Fruit fly (Drosophila melanogaster) whole organism, prepupa: Measurements from ENCODE around the gene mRpL16.

ENCODE experiments used
- Blimp-1 ChIP-seq: fragments of 200-800 bp; sonication (Bioruptor generic); optimal IDR thresholded peaks from 3 replicates; lab custom pipeline; 2017; ENCODE audit warnings: missing biosample characterization, missing genetic modification characterization, mild to moderate bottlenecking, moderate library complexity, missing genetic modification reagents
- CG10669 ChIP-seq: fragments of 200-800 bp; sonication (Bioruptor generic); optimal IDR thresholded peaks from 3 replicates; lab custom pipeline; 2018; ENCODE audit warnings: missing biosample characterization, mild to moderate bottlenecking, missing genetic modification characterization, moderate library complexity
- CG11294 ChIP-seq: fragments of 200-800 bp; sonication (Bioruptor generic); IDR thresholded peaks from 2 replicates; pipeline ENCODE4 v1.3.6; 2022; ENCODE audit warnings: missing biosample characterization, missing genetic modification characterization
- CG11762 ChIP-seq: fragments of 200-800 bp; sonication (Bioruptor generic); optimal IDR thresholded peaks from 3 replicates; lab custom pipeline; 2016; ENCODE audit warnings: missing biosample characterization, missing genetic modification characterization; ENCODE audit not compliant: insufficient read depth
- CG15336 ChIP-seq: fragments of 200-800 bp; sonication (Bioruptor generic); IDR thresholded peaks from 2 replicates; pipeline ENCODE4 v1.3.6; 2022; ENCODE audit warnings: missing biosample characterization, missing genetic modification characterization
- CG1621 ChIP-seq: fragments of 200-800 bp; sonication (Bioruptor generic); optimal IDR thresholded peaks from 3 replicates; lab custom pipeline; 2018; ENCODE audit warnings: missing biosample characterization, mild to moderate bottlenecking, missing genetic modification characterization
- CG16779 ChIP-seq: fragments of 200-800 bp; sonication (Bioruptor generic); optimal IDR thresholded peaks from 3 replicates; lab custom pipeline; 2017; ENCODE audit warnings: missing biosample characterization, mild to moderate bottlenecking, missing genetic modification characterization
- CG3032 ChIP-seq: fragments of 200-800 bp; optimal IDR thresholded peaks from 2 replicates; lab custom pipeline; 2019; ENCODE audit warnings: missing biosample characterization, mild to moderate bottlenecking, missing genetic modification characterization, moderate library complexity
- CG3919 ChIP-seq: fragments of 200-800 bp; sonication (Bioruptor generic); optimal IDR thresholded peaks from 3 replicates; lab custom pipeline; 2016; ENCODE audit warnings: missing biosample characterization, missing genetic modification characterization
- CG4318 ChIP-seq: fragments of 200-800 bp; sonication (Bioruptor generic); optimal IDR thresholded peaks from 3 replicates; lab custom pipeline; 2017; ENCODE audit warnings: missing biosample characterization, mild to moderate bottlenecking, missing genetic modification characterization
- CG6163 ChIP-seq: fragments of 200-800 bp; sonication (Bioruptor generic); IDR thresholded peaks from 3 replicates; pipeline ENCODE4 v1.3.6; 2022; ENCODE audit warnings: missing biosample characterization, missing genetic modification characterization
- CG6276 ChIP-seq: fragments of 200-800 bp; sonication (Bioruptor generic); optimal IDR thresholded peaks from 2 replicates; lab custom pipeline; 2017; ENCODE audit warnings: missing biosample characterization, mild to moderate bottlenecking, missing genetic modification characterization
- CG6808 ChIP-seq: fragments of 200-800 bp; sonication (Bioruptor generic); optimal IDR thresholded peaks from 3 replicates; lab custom pipeline; 2017; ENCODE audit warnings: missing biosample characterization, missing genetic modification characterization, mild to moderate bottlenecking, moderate library complexity, missing genetic modification reagents
- CG6854 ChIP-seq: fragments of 200-800 bp; sonication (Bioruptor generic); optimal IDR thresholded peaks from 2 replicates; lab custom pipeline; 2017; ENCODE audit warnings: missing biosample characterization, mild to moderate bottlenecking, missing genetic modification characterization
- CG7368 ChIP-seq: fragments of 200-800 bp; sonication (Bioruptor generic); optimal IDR thresholded peaks from 3 replicates; lab custom pipeline; 2016; ENCODE audit warnings: missing biosample characterization, missing genetic modification characterization
- CG8119 ChIP-seq: fragments of 200-800 bp; sonication (Bioruptor generic); IDR thresholded peaks from 3 replicates; pipeline ENCODE4 v1.3.6; 2022; ENCODE audit warnings: missing biosample characterization, missing genetic modification characterization
- CG8319 ChIP-seq: fragments of 200-800 bp; sonication (Bioruptor generic); optimal IDR thresholded peaks from 3 replicates; lab custom pipeline; 2016; ENCODE audit warnings: missing biosample characterization, missing genetic modification characterization
- CG8632 ChIP-seq: fragments of 200-800 bp; sonication (Bioruptor generic); optimal IDR thresholded peaks from 3 replicates; lab custom pipeline; 2016; ENCODE audit warnings: missing biosample characterization, missing genetic modification characterization
- CG9139 ChIP-seq: fragments of 200-800 bp; sonication (Bioruptor generic); optimal IDR thresholded peaks from 3 replicates; lab custom pipeline; 2017; ENCODE audit warnings: missing biosample characterization, mild to moderate bottlenecking, missing genetic modification characterization
- Eip75B ChIP-seq: fragments of 200-800 bp; sonication (Bioruptor generic); optimal IDR thresholded peaks from 3 replicates; lab custom pipeline; 2016; ENCODE audit warnings: missing biosample characterization, missing genetic modification characterization
- Eip78C ChIP-seq: fragments of 200-800 bp; sonication (Bioruptor generic); peaks from one replicate; lab custom pipeline; 2016; ENCODE audit warnings: missing biosample characterization, missing genetic modification characterization
- Eip93F ChIP-seq: fragments of 200-800 bp; sonication (Bioruptor generic); optimal IDR thresholded peaks from 2 replicates; lab custom pipeline; 2016; ENCODE audit warnings: missing biosample characterization, mild to moderate bottlenecking, missing genetic modification characterization
- Ets96B ChIP-seq: fragments of 200-800 bp; optimal IDR thresholded peaks from 2 replicates; lab custom pipeline; 2019; ENCODE audit warnings: missing biosample characterization, mild to moderate bottlenecking, missing genetic modification characterization, moderate library complexity
- Gug ChIP-seq: fragments of 200-800 bp; sonication (Bioruptor generic); IDR thresholded peaks from 2 replicates; pipeline ENCODE4 v1.3.6; 2022; ENCODE audit warnings: missing biosample characterization, missing genetic modification characterization
- Hr4 ChIP-seq: fragments of 200-800 bp; sonication (Bioruptor generic); optimal IDR thresholded peaks from 3 replicates; lab custom pipeline; 2016; ENCODE audit warnings: missing biosample characterization, missing genetic modification characterization
- Met ChIP-seq: fragments of 200-800 bp; sonication (Bioruptor generic); optimal IDR thresholded peaks from 3 replicates; lab custom pipeline; 2016; ENCODE audit warnings: missing biosample characterization, missing genetic modification characterization
- OdsH ChIP-seq: fragments of 200-800 bp; sonication (Bioruptor generic); optimal IDR thresholded peaks from 3 replicates; lab custom pipeline; 2016; ENCODE audit warnings: missing biosample characterization, missing genetic modification characterization
- Smox ChIP-seq: fragments of 200-800 bp; sonication (Bioruptor generic); optimal IDR thresholded peaks from 3 replicates; lab custom pipeline; 2016; ENCODE audit warnings: missing biosample characterization, missing genetic modification characterization
- Sox14 ChIP-seq: fragments of 200-800 bp; sonication (Bioruptor generic); optimal IDR thresholded peaks from 3 replicates; lab custom pipeline; 2016; ENCODE audit warnings: missing biosample characterization, missing genetic modification characterization
- Sox15 ChIP-seq: fragments of 200-800 bp; sonication (Bioruptor generic); optimal IDR thresholded peaks from 3 replicates; lab custom pipeline; 2016; ENCODE audit warnings: missing biosample characterization, missing genetic modification characterization
- acj6 ChIP-seq: fragments of 200-800 bp; sonication (Bioruptor generic); optimal IDR thresholded peaks from 3 replicates; lab custom pipeline; 2016; ENCODE audit warnings: missing biosample characterization, missing genetic modification characterization
- dac ChIP-seq: fragments of 200-800 bp; sonication (Bioruptor generic); optimal IDR thresholded peaks from 2 replicates; lab custom pipeline; 2017; ENCODE audit warnings: missing biosample characterization, mild to moderate bottlenecking, missing genetic modification characterization
- dsx ChIP-seq: fragments of 200-800 bp; optimal IDR thresholded peaks from 3 replicates; lab custom pipeline; 2019; ENCODE audit warnings: missing biosample characterization, mild to moderate bottlenecking, missing genetic modification characterization, moderate library complexity; ENCODE audit not compliant: poor library complexity, severe bottlenecking
- eg ChIP-seq: fragments of 200-800 bp; sonication (Bioruptor generic); IDR thresholded peaks from 3 replicates; pipeline ENCODE4 v1.3.6; 2022; ENCODE audit warnings: missing biosample characterization, missing genetic modification characterization
- esn ChIP-seq: fragments of 200-800 bp; sonication (Bioruptor generic); optimal IDR thresholded peaks from 2 replicates; lab custom pipeline; 2016; ENCODE audit warnings: missing biosample characterization, mild to moderate bottlenecking, missing genetic modification characterization, moderate library complexity
- fkh ChIP-seq: fragments of 200-800 bp; sonication (Bioruptor generic); optimal IDR thresholded peaks from 3 replicates; lab custom pipeline; 2017; ENCODE audit warnings: missing biosample characterization, mild to moderate bottlenecking, missing genetic modification characterization, moderate library complexity
- pdm3 ChIP-seq: fragments of 200-800 bp; sonication (Bioruptor generic); optimal IDR thresholded peaks from 3 replicates; lab custom pipeline; 2016; ENCODE audit warnings: missing biosample characterization, missing genetic modification characterization
- salr ChIP-seq, 2 experiments: fragments of 200-800 bp; sonication (Bioruptor generic); optimal IDR thresholded peaks; 3 replicates each; lab custom pipeline; 2016 to 2018; ENCODE audit warnings: missing biosample characterization in 2 of 2, missing genetic modification characterization in 2 of 2, mild to moderate bottlenecking in 1 of 2
- ss ChIP-seq, 2 experiments: fragments of 200-800 bp; sonication (Bioruptor generic); optimal IDR thresholded peaks; 2 replicates in 1 of 2; 3 replicates in 1 of 2; lab custom pipeline; 2017 to 2018; ENCODE audit warnings: mild to moderate bottlenecking in 2 of 2, missing biosample characterization in 2 of 2, missing genetic modification characterization in 2 of 2, moderate library complexity in 1 of 2
- svp ChIP-seq: fragments of 200-800 bp; sonication (Bioruptor generic); peaks from one replicate; lab custom pipeline; 2016; ENCODE audit warnings: missing biosample characterization, missing genetic modification characterization
- topi ChIP-seq: fragments of 200-800 bp; sonication (Bioruptor generic); optimal IDR thresholded peaks from 3 replicates; lab custom pipeline; 2016; ENCODE audit warnings: missing biosample characterization, missing genetic modification characterization

The mRpL16 gene

DNA sequence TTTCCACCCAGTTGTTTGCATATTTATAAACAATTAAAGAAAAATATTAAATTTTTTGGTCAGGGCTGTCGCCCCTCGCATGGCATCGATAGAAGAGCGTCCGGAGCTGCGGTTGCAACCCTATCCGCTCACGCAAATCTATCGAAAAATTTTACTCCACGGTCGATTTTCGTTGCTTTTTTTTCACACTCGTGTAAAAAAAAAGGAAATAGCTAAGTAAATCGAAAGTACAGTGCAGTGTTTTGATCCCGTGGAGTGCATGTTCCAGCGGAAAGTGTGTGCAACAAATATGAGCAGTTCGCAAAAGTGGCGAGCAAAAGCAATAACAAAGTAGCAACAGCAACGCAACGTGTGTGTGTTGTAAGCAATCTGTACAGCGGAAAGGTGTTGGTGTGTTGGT, 18.7 kb downstream of the mRpL16 start, which contains the start of the genes Edem1 and Rbcn-3B (continued):
- TF ChIP-seq salr (GFP tag; optimal IDR thresholded peaks at IDR 0.05; lab: Kevin White, UChicago): no peak
- peak; percentile 58; the same call in 1 of the 2 replicates for TF ChIP-seq CG15336
- no peak for TF ChIP-seq Met (GFP tag; lab: Kevin White, UChicago)
- TF ChIP-seq CG6808 (GFP tag; lab: Kevin White, UChicago): peak; percentile 50
- TF ChIP-seq ss (GFP tag; optimal IDR thresholded peaks at IDR 0.05; lab: Kevin White, UChicago): no peak
- TF ChIP-seq Eip93F (GFP tag; lab: Kevin White, UChicago): no peak
- peak; percentile 70 for TF ChIP-seq CG6276 (GFP tag; lab: Kevin White, UChicago)
- no peak for TF ChIP-seq Eip75B (GFP tag; lab: Kevin White, UChicago)
- no peak for TF ChIP-seq CG3919
- no peak for TF ChIP-seq CG8319
- TF ChIP-seq CG16779 (tag; lab: Kevin White, UChicago): peak; percentile 69
- no peak for TF ChIP-seq Hr4 (GFP tag; lab: Kevin White, UChicago)
- peak; percentile 64 for TF ChIP-seq CG1621 (tag; lab: Kevin White, UChicago)
- peak; percentile 29 for TF ChIP-seq Sox14 (GFP tag; lab: Kevin White, UChicago)
- TF ChIP-seq Smox (GFP tag; lab: Kevin White, UChicago): no peak
- peak; percentile 47 for TF ChIP-seq Ets96B (tag; lab: Kevin White, UChicago)
- TF ChIP-seq CG4318: no peak
- TF ChIP-seq pdm3 (GFP tag; lab: Kevin White, UChicago): no peak
- TF ChIP-seq Gug (GFP tag; lab: Robert Waterston, UW): no peak
- TF ChIP-seq topi (GFP tag; lab: Kevin White, UChicago): peak; percentile 36

DNA sequence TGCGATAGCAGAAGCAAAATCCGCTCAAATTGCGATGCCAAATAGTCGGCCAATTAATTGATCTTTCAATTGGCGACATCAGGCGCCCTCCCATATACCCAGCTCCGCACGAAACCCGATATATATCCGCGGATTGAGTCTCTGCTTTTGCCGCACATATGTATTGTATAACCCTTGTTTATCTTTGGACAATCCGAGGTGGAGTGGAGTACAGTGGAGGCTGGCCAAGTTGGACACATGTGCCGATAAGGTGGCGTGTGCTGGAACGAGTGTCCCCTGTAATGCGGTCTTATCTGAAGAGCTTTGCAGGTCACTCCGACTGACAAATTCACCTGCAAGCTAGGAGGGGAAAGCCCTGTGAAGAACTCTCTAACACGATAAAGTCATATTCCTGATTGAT, 19.5 kb downstream of the mRpL16 start:
- TF ChIP-seq svp (GFP tag; lab: Kevin White, UChicago) (peak; percentile 79), Eip78C (GFP tag; lab: Kevin White, UChicago) (no peak)

DNA sequence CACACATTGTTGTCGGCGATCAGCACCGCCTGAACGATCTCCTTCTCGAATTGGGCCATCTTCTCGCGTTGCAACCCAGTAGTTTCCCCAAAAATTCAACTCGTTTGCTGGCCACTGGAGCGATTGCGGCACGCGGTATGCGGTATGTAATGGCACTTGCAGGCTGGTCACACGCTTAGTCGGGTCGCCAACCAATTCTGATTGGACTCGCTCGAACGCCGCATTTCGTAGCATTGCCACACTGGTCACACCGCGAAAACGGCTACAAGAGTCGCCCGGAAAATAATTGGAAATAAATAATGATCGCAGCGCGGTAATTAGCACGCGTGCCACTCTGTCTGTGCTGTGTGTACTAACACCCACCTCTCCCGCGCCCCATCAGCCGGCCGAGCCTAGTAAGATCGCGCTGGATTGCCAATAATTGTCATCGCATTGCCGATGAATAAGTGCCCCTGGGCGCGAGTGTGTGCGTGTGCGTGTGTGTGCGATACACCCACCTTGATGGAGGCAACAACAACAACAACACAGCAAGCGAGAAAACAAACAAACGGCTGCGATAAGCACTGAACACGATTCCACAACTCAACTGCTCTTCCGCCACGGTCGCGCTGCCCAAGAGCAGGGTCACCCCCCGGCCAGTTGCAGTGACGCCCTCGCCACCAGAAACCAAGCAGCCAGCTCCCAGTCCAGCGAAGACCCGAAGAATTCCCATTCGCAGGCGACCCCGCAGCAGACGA, 32.9 kb downstream of the mRpL16 start, which contains the start of the genes eIF2Bepsilon and Ocrl:
TSS of gene eIF2Bepsilon (minus strand) at position 110 of the 737 bp plus-strand sequence.
TSS of gene Ocrl (plus strand) at position 217 of the 737 bp plus-strand sequence.
- TF ChIP-seq CG7368 (GFP tag; lab: Kevin White, UChicago) (no peak), Hr4 (GFP tag; lab: Kevin White, UChicago) (no peak), CG6854 (GFP tag; lab: Kevin White, UChicago) (no peak), eg (no peak), CG1621 (tag; lab: Kevin White, UChicago) (peak; percentile 57), ss (GFP tag; optimal IDR thresholded peaks at IDR 0.05; lab: Kevin White, UChicago) (no peak), Blimp-1 (GFP tag; lab: Kevin White, UChicago) (no peak), CG6163 (GFP tag; lab: Robert Waterston, UW) (0 out of 3 replicates have a peak, but pooled peaks have one; percentile 5), fkh (GFP tag; lab: Kevin White, UChicago) (peak; percentile 88), CG4318 (no peak), svp (GFP tag; lab: Kevin White, UChicago) (peak; percentile 88), CG8119 (GFP tag; lab: Robert Waterston, UW) (no peak)

DNA sequence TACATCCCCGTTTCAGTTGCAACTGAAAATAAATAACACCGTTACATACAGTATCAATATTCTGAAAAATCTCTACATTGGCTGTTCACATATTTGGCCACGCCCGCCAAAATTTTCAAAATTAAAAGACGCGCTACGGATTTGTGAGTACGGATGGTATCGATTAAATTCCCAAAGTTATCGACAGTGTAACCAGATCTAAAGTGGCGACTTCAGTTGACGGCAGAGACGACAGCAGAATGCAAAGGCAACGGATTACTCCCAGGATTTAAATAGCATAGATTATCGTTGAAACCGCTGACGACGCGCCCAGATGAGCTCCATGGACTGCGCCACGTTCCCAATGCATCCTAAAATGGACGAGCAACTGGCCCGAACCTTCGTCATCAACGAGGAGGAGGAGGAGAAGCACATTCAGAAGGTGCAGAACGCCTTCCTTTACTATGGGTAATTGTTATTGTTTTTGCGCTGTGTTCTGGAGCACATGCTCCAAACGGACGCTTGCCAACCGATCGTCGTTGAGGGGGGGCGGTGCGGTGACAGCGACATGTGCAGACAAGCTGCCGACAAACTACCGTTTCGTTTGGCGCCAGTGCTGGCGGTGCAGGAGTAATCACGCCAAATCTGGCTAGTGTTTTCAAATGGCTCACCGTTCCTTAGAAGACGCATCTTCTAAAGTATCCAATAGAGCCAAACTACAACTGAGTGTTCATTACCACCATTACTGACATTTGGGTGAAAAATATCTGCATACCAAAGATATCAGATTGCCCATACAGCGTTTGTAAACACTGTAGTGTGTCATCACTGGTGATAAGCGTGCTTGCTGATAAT, 37.6 kb downstream of the mRpL16 start, which contains the start of gene CG11596:
TSS of gene CG11596 (plus strand) at position 211 of the 834 bp plus-strand sequence.
- TF ChIP-seq CG8632 (GFP tag; lab: Kevin White, UChicago) (no peak), esn (GFP tag; lab: Kevin White, UChicago) (peak; percentile 16), acj6 (GFP tag; lab: Kevin White, UChicago) (no peak), CG9139 (GFP tag; lab: Kevin White, UChicago) (no peak), dsx (peak; percentile 34), Ets96B (tag; lab: Kevin White, UChicago) (no peak), eg (0 out of 3 replicates have a peak, but pooled peaks have one; percentile 23), CG1621 (tag; lab: Kevin White, UChicago) (peak; percentile 89), Sox15 (GFP tag; lab: Kevin White, UChicago) (no peak), topi (GFP tag; lab: Kevin White, UChicago) (no peak), CG7368 (GFP tag; lab: Kevin White, UChicago) (no peak), CG8319 (no peak), CG11294 (GFP tag; lab: Robert Waterston, UW) (no peak), Eip93F (GFP tag; lab: Kevin White, UChicago) (no peak), OdsH (GFP tag; lab: Kevin White, UChicago) (no peak), dac (GFP tag; lab: Kevin White, UChicago) (no peak), CG11762 (no peak), CG3032 (no peak), CG6163 (GFP tag; lab: Robert Waterston, UW) (no peak), ss (GFP tag; optimal IDR thresholded peaks at IDR 0.05; lab: Kevin White, UChicago) (no peak), CG10669 (GFP tag; lab: Kevin White, UChicago) (no peak)
